Fruit fly (Drosophila melanogaster): ENCODE data around the gene mtm.

Gene mtm

DNA sequence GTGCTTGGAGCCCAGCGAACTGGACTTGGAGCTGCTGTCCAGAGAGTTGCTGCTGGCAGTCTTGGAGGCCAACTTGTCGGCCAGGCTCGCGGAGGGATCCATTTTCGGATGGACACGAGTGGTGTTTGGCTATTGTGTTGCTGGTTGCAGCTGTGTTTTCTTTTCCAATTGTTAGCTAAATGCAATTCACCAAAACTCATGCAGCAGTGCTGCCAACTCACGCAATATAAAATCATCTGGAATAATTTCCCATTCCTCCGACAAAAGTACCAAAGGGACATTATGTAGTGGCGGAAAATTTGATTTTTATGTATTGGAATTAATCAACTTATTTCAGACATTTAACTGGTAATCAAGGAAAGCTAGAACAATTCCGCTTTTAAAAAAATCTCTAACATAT lies at the start of gene mtm:
Gene mtm, minus strand, starts transcription at position 306 of the 400 bp plus-strand sequence.
- TF ChIP-seq Dll (optimal IDR thresholded peaks at IDR 0.05), result no peak
- no peak for TF ChIP-seq usp (GFP tag; optimal IDR thresholded peaks at IDR 0.05)
- no peak for TF ChIP-seq CG8478 (optimal IDR thresholded peaks at IDR 0.05)
- no peak for TF ChIP-seq EcR (GFP tag; optimal IDR thresholded peaks at IDR 0.05)
- no peak for TF ChIP-seq pan (optimal IDR thresholded peaks at IDR 0.05)

DNA sequence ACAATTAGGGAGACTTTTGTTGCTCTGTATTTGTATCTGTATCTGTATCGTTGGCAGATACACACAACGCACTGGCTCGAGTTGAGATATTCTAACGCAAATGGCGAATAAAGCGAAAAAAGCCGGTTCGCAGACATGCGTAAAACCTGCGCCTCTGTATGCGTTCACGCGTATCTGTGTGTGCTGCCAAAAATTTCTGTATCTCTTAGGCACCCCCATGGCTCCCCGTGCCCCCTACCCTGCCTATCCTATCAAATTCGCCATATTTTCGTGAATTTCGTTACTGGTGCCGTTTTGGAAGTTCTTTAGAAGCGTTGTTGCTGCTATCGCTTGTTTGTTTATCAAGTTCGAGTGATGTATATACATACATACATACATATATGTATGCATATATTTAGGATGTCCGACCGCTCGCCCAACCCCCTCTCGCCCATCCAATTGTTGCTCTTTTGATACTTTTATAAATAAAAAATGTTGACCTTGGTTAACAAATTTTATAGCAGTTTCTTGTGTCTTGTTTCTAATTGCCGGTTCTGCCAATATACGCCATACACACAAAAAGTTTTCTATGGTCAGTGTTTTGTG lies 49.0 kb upstream of the mtm start:
- TF ChIP-seq Dll (optimal IDR thresholded peaks at IDR 0.05) (no peak), CG8478 (optimal IDR thresholded peaks at IDR 0.05) (no peak), pan (optimal IDR thresholded peaks at IDR 0.05) (no peak), EcR (GFP tag; optimal IDR thresholded peaks at IDR 0.05) (no peak)

dm6 chr2L:6084694-6085093 lies 47.9 kb upstream of the mtm start:
- TF ChIP-seq usp (GFP tag; optimal IDR thresholded peaks at IDR 0.05) (no peak), Dll (optimal IDR thresholded peaks at IDR 0.05) (no peak), psq (optimal IDR thresholded peaks at IDR 0.05) (no peak), EcR (GFP tag; optimal IDR thresholded peaks at IDR 0.05) (no peak), pan (optimal IDR thresholded peaks at IDR 0.05) (no peak), CG8478 (optimal IDR thresholded peaks at IDR 0.05) (no peak)

- no peak for TF ChIP-seq usp (GFP tag; optimal IDR thresholded peaks at IDR 0.05)
- TF ChIP-seq psq (optimal IDR thresholded peaks at IDR 0.05), result no peak
- no peak for TF ChIP-seq Dll (optimal IDR thresholded peaks at IDR 0.05)
- no peak for TF ChIP-seq pan (optimal IDR thresholded peaks at IDR 0.05)
- no peak for TF ChIP-seq CG8478 (optimal IDR thresholded peaks at IDR 0.05)
- no peak for TF ChIP-seq EcR (GFP tag; optimal IDR thresholded peaks at IDR 0.05)
These were observed 46.3 kb upstream of the mtm start for dm6 chr2L:6082936-6083627.

dm6 chr2L:6082157-6082645 lies 45.4 kb upstream of the mtm start, which contains the start of gene Kr-h1:
Gene Kr-h1 (plus strand): TSS chr2L:6082603.
- no peak for TF ChIP-seq pan (optimal IDR thresholded peaks at IDR 0.05)
- no peak for TF ChIP-seq Dll (optimal IDR thresholded peaks at IDR 0.05)

- peak in 1 of 2 experiments; percentile 71 for TF ChIP-seq EcR (GFP tag; optimal IDR thresholded peaks at IDR 0.05)
- TF ChIP-seq Dll (optimal IDR thresholded peaks at IDR 0.05), result no peak
- TF ChIP-seq pan (optimal IDR thresholded peaks at IDR 0.05), result no peak
- TF ChIP-seq usp (GFP tag; optimal IDR thresholded peaks at IDR 0.05), result no peak
- no peak for TF ChIP-seq CG8478 (optimal IDR thresholded peaks at IDR 0.05)
- TF ChIP-seq psq (optimal IDR thresholded peaks at IDR 0.05), result no peak
These were observed 44.5 kb upstream of the mtm start for dm6 chr2L:6081134-6081832.

dm6 chr2L:6080329-6080728 lies 43.5 kb upstream of the mtm start:
- no peak for TF ChIP-seq pan (optimal IDR thresholded peaks at IDR 0.05)
- TF ChIP-seq Dll (optimal IDR thresholded peaks at IDR 0.05), result no peak
- no peak for TF ChIP-seq CG8478 (optimal IDR thresholded peaks at IDR 0.05)
- TF ChIP-seq EcR (GFP tag; optimal IDR thresholded peaks at IDR 0.05), result no peak
- no peak for TF ChIP-seq psq (optimal IDR thresholded peaks at IDR 0.05)
- no peak for TF ChIP-seq usp (GFP tag; optimal IDR thresholded peaks at IDR 0.05)

DNA sequence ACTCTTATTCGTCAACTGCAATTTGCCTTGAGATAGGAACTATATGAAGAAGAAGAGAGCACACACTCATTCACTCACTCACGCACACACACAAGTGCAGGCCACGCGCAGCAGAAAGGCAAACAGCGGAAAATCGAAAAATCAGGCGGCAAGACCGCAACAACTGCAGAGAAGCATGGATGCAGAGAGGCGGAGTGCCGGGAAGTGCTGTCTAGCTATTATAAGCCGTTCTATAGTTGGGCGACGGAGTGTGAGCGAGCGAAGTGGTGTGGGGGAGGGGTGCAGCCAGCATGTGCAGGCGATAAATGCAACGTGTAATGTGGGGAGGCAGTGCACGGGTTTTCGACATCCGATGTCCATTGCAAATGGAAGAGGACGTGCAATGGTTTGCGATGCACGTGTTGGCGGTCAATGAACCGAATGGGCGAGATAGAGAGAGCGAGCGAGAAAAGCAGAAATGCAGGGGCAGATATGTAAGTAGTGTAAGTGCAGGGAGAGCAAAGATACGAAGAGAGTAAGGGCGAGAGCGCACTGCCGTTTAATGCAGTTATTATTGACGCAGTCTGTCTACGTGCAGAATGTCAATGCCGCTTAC lies 42.0 kb upstream of the mtm start:
- TF ChIP-seq EcR (GFP tag; optimal IDR thresholded peaks at IDR 0.05) (peak; percentile 99 to 100), pan (optimal IDR thresholded peaks at IDR 0.05) (no peak), psq (optimal IDR thresholded peaks at IDR 0.05) (no peak), Dll (optimal IDR thresholded peaks at IDR 0.05) (no peak), usp (GFP tag; optimal IDR thresholded peaks at IDR 0.05) (no peak), CG8478 (optimal IDR thresholded peaks at IDR 0.05) (no peak)

DNA sequence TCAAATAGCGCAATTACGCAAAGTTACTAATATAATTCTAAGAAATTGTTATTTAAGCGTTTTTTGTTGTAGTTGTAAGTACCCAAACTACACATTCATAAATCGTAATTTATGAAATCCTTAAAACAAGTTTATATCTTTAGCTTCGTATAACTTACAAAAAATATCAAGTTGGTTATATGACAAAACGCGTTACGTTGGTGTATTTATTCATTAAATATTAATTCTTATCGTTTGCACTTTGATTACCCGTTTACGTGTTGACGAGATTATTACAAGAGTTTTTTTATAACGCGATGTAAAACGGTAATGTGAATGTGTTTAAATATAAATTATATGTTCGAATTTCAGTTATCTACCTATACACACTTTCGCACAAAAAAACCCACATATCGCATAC lies 40.8 kb upstream of the mtm start:
- TF ChIP-seq Dll (optimal IDR thresholded peaks at IDR 0.05) (no peak), usp (GFP tag; optimal IDR thresholded peaks at IDR 0.05) (no peak), psq (optimal IDR thresholded peaks at IDR 0.05) (no peak), CG8478 (optimal IDR thresholded peaks at IDR 0.05) (no peak), EcR (GFP tag; optimal IDR thresholded peaks at IDR 0.05) (no peak), pan (optimal IDR thresholded peaks at IDR 0.05) (no peak)

dm6 chr2L:6076829-6077364 lies 40.1 kb upstream of the mtm start:
- TF ChIP-seq psq (optimal IDR thresholded peaks at IDR 0.05), result no peak
- TF ChIP-seq EcR (GFP tag; optimal IDR thresholded peaks at IDR 0.05), result peak in 1 of 2 experiments; percentile 16

- TF ChIP-seq usp (GFP tag; optimal IDR thresholded peaks at IDR 0.05) (no peak), CG8478 (optimal IDR thresholded peaks at IDR 0.05) (no peak), psq (optimal IDR thresholded peaks at IDR 0.05) (no peak), Dll (optimal IDR thresholded peaks at IDR 0.05) (no peak), EcR (GFP tag; optimal IDR thresholded peaks at IDR 0.05) (no peak), pan (optimal IDR thresholded peaks at IDR 0.05) (no peak)
These were observed 39.3 kb upstream of the mtm start for dm6 chr2L:6076143-6076542.

- TF ChIP-seq Dll (optimal IDR thresholded peaks at IDR 0.05) (no peak), EcR (GFP tag; optimal IDR thresholded peaks at IDR 0.05) (no peak), CG8478 (optimal IDR thresholded peaks at IDR 0.05) (no peak), usp (GFP tag; optimal IDR thresholded peaks at IDR 0.05) (no peak), psq (optimal IDR thresholded peaks at IDR 0.05) (no peak)
These were observed 38.5 kb upstream of the mtm start for dm6 chr2L:6075345-6075744.
